Worm (Caenorhabditis elegans): Measurements from ENCODE around the gene C16D9.1.

- TF ChIP-seq nhr-237 (tag; optimal IDR thresholded peaks at IDR 0.05) = no peak
- no peak for TF ChIP-seq nhr-12 (tag; optimal IDR thresholded peaks at IDR 0.05)
- TF ChIP-seq flh-1 (GFP tag; optimal IDR thresholded peaks at IDR 0.05) = no peak
These were observed 29.1 kb upstream of the C16D9.1 start for ce11 chrV:8230056-8230455.
